Worm (Caenorhabditis elegans): ENCODE measurements around the gene F54F2.9.

DNA sequence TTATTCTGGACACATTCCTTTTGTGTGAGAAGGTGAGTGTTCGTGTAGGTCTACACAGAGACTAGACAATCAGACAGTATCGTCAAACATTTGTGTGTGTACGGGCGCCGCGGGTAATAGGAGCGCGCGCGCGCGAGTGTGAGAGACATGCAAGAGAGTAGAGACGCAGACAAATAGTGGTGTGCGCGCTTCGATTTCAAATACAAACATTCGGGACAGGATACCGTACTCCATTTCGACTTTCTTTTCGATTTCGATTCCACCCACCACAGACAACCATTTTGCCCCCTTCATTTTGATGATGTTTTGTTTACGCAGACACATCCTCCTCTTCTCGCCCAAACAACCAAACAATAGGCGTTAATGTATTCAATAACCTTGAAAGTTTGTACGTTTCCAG is 32.2 kb downstream of the F54F2.9 start:
- TF ChIP-seq dao-5 (tag; optimal IDR thresholded peaks at IDR 0.05) = no peak
- no peak for TF ChIP-seq him-1 (tag; optimal IDR thresholded peaks at IDR 0.05)
- TF ChIP-seq W03F9.2 (tag; optimal IDR thresholded peaks at IDR 0.05) = no peak
